Fruit fly (Drosophila melanogaster): Measurements from ENCODE around the gene CG7054.

- TF ChIP-seq CTCF (optimal IDR thresholded peaks at IDR 0.05) = no peak
- no peak for TF ChIP-seq CG8478 (optimal IDR thresholded peaks at IDR 0.05)
Observed at dm6 chr3R:22465984-22466530, 1.3 kb downstream of the CG7054 start, which contains the start of gene Pebp1.
